Worm (Caenorhabditis elegans) whole organism, L4/young adult: Measurements from ENCODE around the gene rpl-20.

Experiments used
- W03F9.2 ChIP-seq: fragments of 150-350 bp; optimal IDR thresholded peaks from 2 replicates; lab custom pipeline; 2014; ENCODE audit warnings: missing biosample characterization, missing genetic modification characterization
- dao-5 ChIP-seq: sonication (generic microtip); optimal IDR thresholded peaks from 2 replicates; lab custom pipeline; 2016; ENCODE audit warnings: missing genotype, missing genetic modification characterization, moderate library complexity, missing compliant biosample characterization
- him-1 ChIP-seq: sonication (generic microtip); optimal IDR thresholded peaks from 2 replicates; lab custom pipeline; 2016; ENCODE audit warnings: missing genotype, missing genetic modification reagents, missing genetic modification characterization, missing compliant biosample characterization

Gene rpl-20

ce11 chrIV:4749728-4750278 is at the start of gene rpl-20, which contains the start of gene Y17G9B.5:
TSS of gene rpl-20 (minus strand) at chrIV:4749778.
TSS of gene Y17G9B.5 (plus strand) at chrIV:4750240.
- TF ChIP-seq W03F9.2 (tag; lab: Kevin White, UChicago) (peak; percentile 99), him-1 (peak; percentile 99), dao-5 (tag; lab: Kevin White, UChicago) (peak; percentile 82)

ce11 chrIV:4799114-4799513 is 49.5 kb upstream of the rpl-20 start, which contains the start of gene eor-1:
TSS of gene eor-1 (minus strand) at chrIV:4799178.
- no peak for TF ChIP-seq dao-5 (tag; lab: Kevin White, UChicago)
- TF ChIP-seq W03F9.2 (tag; lab: Kevin White, UChicago): peak; percentile 9

- TF ChIP-seq him-1: no peak
- TF ChIP-seq W03F9.2 (tag; lab: Kevin White, UChicago): no peak
- TF ChIP-seq dao-5 (tag; lab: Kevin White, UChicago): no peak
Measured at ce11 chrIV:4795111-4795510, 45.5 kb upstream of the rpl-20 start.

ce11 chrIV:4789445-4789844 is 39.9 kb upstream of the rpl-20 start, which contains the start of gene R11E3.1:
TSS of gene R11E3.1 (plus strand) at chrIV:4789745.
- TF ChIP-seq dao-5 (tag; lab: Kevin White, UChicago) (no peak), him-1 (no peak), W03F9.2 (tag; lab: Kevin White, UChicago) (no peak)

- TF ChIP-seq him-1: no peak
- no peak for TF ChIP-seq W03F9.2 (tag; lab: Kevin White, UChicago)
- TF ChIP-seq dao-5 (tag; lab: Kevin White, UChicago): no peak
Measured at ce11 chrIV:4788332-4788731, 38.8 kb upstream of the rpl-20 start, which contains the start of gene nhr-104. TSS of gene nhr-104 (minus strand) at chrIV:4788692.

- TF ChIP-seq dao-5 (tag; lab: Kevin White, UChicago) (no peak), W03F9.2 (tag; lab: Kevin White, UChicago) (no peak), him-1 (no peak)
Measured at ce11 chrIV:4781123-4781522, 31.5 kb upstream of the rpl-20 start.

- TF ChIP-seq dao-5 (tag; lab: Kevin White, UChicago): no peak
- TF ChIP-seq him-1: no peak
- TF ChIP-seq W03F9.2 (tag; lab: Kevin White, UChicago): no peak
Measured at ce11 chrIV:4780129-4780528, 30.6 kb upstream of the rpl-20 start, which contains the start of gene set-15. TSS of gene set-15 (minus strand) at chrIV:4780229.

ce11 chrIV:4776501-4776900 is 26.9 kb upstream of the rpl-20 start:
- no peak for TF ChIP-seq him-1
- TF ChIP-seq W03F9.2 (tag; lab: Kevin White, UChicago): no peak
- no peak for TF ChIP-seq dao-5 (tag; lab: Kevin White, UChicago)

- no peak for TF ChIP-seq him-1
- no peak for TF ChIP-seq dao-5 (tag; lab: Kevin White, UChicago)
- TF ChIP-seq W03F9.2 (tag; lab: Kevin White, UChicago): no peak
Measured at ce11 chrIV:4776001-4776400, 26.4 kb upstream of the rpl-20 start, which contains the start of gene R11E3.19. TSS of gene R11E3.19 (minus strand) at chrIV:4776101.

ce11 chrIV:4771792-4772191 is 22.2 kb upstream of the rpl-20 start, which contains the start of gene R11E3.2:
TSS of gene R11E3.2 (plus strand) at chrIV:4772092.
- TF ChIP-seq W03F9.2 (tag; lab: Kevin White, UChicago) (no peak), him-1 (no peak), dao-5 (tag; lab: Kevin White, UChicago) (no peak)

- TF ChIP-seq W03F9.2 (tag; lab: Kevin White, UChicago) (no peak), him-1 (no peak), dao-5 (tag; lab: Kevin White, UChicago) (no peak)
Measured at ce11 chrIV:4764422-4764821, 14.8 kb upstream of the rpl-20 start, which contains the start of gene npp-26. TSS of gene npp-26 (plus strand) at chrIV:4764722.

ce11 chrIV:4763844-4764243 is 14.3 kb upstream of the rpl-20 start, which contains the start of gene Y17G9B.2:
TSS of gene Y17G9B.2 (plus strand) at chrIV:4764144.
- TF ChIP-seq him-1: no peak
- TF ChIP-seq W03F9.2 (tag; lab: Kevin White, UChicago): no peak
- TF ChIP-seq dao-5 (tag; lab: Kevin White, UChicago): no peak

- TF ChIP-seq dao-5 (tag; lab: Kevin White, UChicago): no peak
- TF ChIP-seq him-1: no peak
Measured at ce11 chrIV:4760378-4761084, 11.0 kb upstream of the rpl-20 start, which contains the start of the genes memi-1 and cyp-31A3. TSS of gene memi-1 (minus strand) at chrIV:4760428. TSS of gene cyp-31A3 (plus strand) at chrIV:4761049.

ce11 chrIV:4758659-4759058 is 9.1 kb upstream of the rpl-20 start, which contains the start of gene Y17G9B.8:
TSS of gene Y17G9B.8 (minus strand) at chrIV:4758840.
- TF ChIP-seq W03F9.2 (tag; lab: Kevin White, UChicago) (no peak), him-1 (no peak), dao-5 (tag; lab: Kevin White, UChicago) (no peak)
